ENCODE assay signal across 3 fruit fly cellular contexts in the genomic region with DNA sequence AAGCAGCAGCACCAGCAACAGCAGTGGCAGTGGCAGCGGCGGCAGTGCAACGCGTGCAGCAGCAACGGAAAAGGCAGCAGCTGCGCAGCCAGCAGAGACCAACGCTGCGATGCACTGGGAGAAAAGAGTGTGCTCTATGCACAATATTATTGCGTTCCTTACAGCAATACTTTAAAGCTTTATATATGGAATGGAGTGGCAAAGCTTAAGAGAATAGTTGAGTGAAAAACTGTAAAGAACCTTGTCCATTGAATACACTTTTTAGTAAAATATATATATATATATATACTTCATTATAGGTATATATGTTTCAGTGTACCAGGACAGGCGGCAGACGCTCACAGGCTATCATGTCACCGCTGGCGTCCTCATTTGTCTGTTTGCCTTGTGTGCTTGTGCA.
A peak's percentile ranks its signal among the peaks of the same experiment; 100 is the strongest.
TF ChIP-seq lines count a peak whose summit lies in the region.

No protein-coding gene starts in this region.

TF ChIP-seq in whole organism, embryonic, 481 proteins besides CTCF, POLR2A, EP300 and RAD21 (continued from another document and continues in another):
- TF ChIP-seq HLH4C (GFP tag; IDR thresholded peaks at IDR 0.05; lab: Robert Waterston, UW; ENCODE audit: partially characterized antibody) (no peak), h (optimal IDR thresholded peaks at IDR 0.05; lab: Kevin White, UChicago) (no peak), Drgx (GFP tag; IDR thresholded peaks at IDR 0.05; lab: Robert Waterston, UW) (peak; percentile 57; the same call in 1 of the 2 replicates), CG14965 (GFP tag; optimal IDR thresholded peaks at IDR 0.05; lab: Kevin White, UChicago; ENCODE audit: borderline replicate concordance) (no peak), CG8478 (optimal IDR thresholded peaks at IDR 0.05; lab: Kevin White, UChicago) (no peak), ap (GFP tag; IDR thresholded peaks at IDR 0.05; lab: Robert Waterston, UW) (no peak), Hmx (GFP tag; optimal IDR thresholded peaks at IDR 0.05; lab: Kevin White, UChicago) (no peak), CG3065 (GFP tag; optimal IDR thresholded peaks at IDR 0.05; lab: Kevin White, UChicago) (no peak), fd96Cb (tag; optimal IDR thresholded peaks at IDR 0.05; lab: Kevin White, UChicago) (peak; percentile 4), CG11723 (GFP tag; optimal IDR thresholded peaks at IDR 0.05; lab: Kevin White, UChicago) (no peak), mam (GFP tag; optimal IDR thresholded peaks at IDR 0.05; lab: Kevin White, UChicago) (no peak), bsh (GFP tag; optimal IDR thresholded peaks at IDR 0.05; lab: Kevin White, UChicago) (peak; percentile 63), CG10979 (tag; optimal IDR thresholded peaks at IDR 0.05; lab: Kevin White, UChicago) (peak; percentile 56), nmo (GFP tag; optimal IDR thresholded peaks at IDR 0.05; lab: Kevin White, UChicago) (peak; percentile 34), Jarid2 (GFP tag; optimal IDR thresholded peaks at IDR 0.05; lab: Kevin White, UChicago) (no peak), CG2202 (tag; optimal IDR thresholded peaks at IDR 0.05; lab: Kevin White, UChicago) (peak; percentile 15), sens-2 (GFP tag; IDR thresholded peaks at IDR 0.05; lab: Robert Waterston, UW) (no peak), en (GFP tag; optimal IDR thresholded peaks at IDR 0.05; lab: Kevin White, UChicago) (no peak), Oli (tag; optimal IDR thresholded peaks at IDR 0.05; lab: Kevin White, UChicago) (no peak), CG8359 (GFP tag; optimal IDR thresholded peaks at IDR 0.05; lab: Kevin White, UChicago; ENCODE audit: borderline replicate concordance) (no peak), CG15269 (tag; optimal IDR thresholded peaks at IDR 0.05; lab: Kevin White, UChicago) (no peak), row (GFP tag; IDR thresholded peaks at IDR 0.05; lab: Robert Waterston, UW) (peak; percentile 43; the same call in 1 of the 3 replicates), CG4282 (GFP tag; optimal IDR thresholded peaks at IDR 0.05; lab: Kevin White, UChicago) (no peak), CG2875 (GFP tag; optimal IDR thresholded peaks at IDR 0.05; lab: Kevin White, UChicago) (peak; percentile 37), CG10462 (GFP tag; optimal IDR thresholded peaks at IDR 0.05; lab: Kevin White, UChicago) (no peak), Opbp (GFP tag; IDR thresholded peaks at IDR 0.05; lab: Robert Waterston, UW; ENCODE audit: partially characterized antibody) (no peak), B-H1 (GFP tag; IDR thresholded peaks at IDR 0.05; lab: Robert Waterston, UW) (no peak), Ets97D (GFP tag; optimal IDR thresholded peaks at IDR 0.05; lab: Kevin White, UChicago) (no peak), aop (GFP tag; IDR thresholded peaks at IDR 0.05; lab: Robert Waterston, UW) (no peak), CG1832 (GFP tag; optimal IDR thresholded peaks at IDR 0.05; lab: Kevin White, UChicago) (no peak), CG14860 (GFP tag; IDR thresholded peaks at IDR 0.05; lab: Robert Waterston, UW; ENCODE audit: partially characterized antibody) (no peak), D (optimal IDR thresholded peaks at IDR 0.05; lab: Kevin White, UChicago) (no peak), D (GFP tag; optimal IDR thresholded peaks at IDR 0.05; lab: Kevin White, UChicago) (peak; percentile 25), CG9437 (GFP tag; optimal IDR thresholded peaks at IDR 0.05; lab: Kevin White, UChicago) (no peak), CG2678 (tag; optimal IDR thresholded peaks at IDR 0.05; lab: Kevin White, UChicago) (no peak), CG3847 (GFP tag; IDR thresholded peaks at IDR 0.05; lab: Robert Waterston, UW) (no peak), CG15696 (tag; optimal IDR thresholded peaks at IDR 0.05; lab: Kevin White, UChicago) (peak; percentile 13), CG4404 (GFP tag; IDR thresholded peaks at IDR 0.05; lab: Robert Waterston, UW) (no peak), CG11093 (GFP tag; IDR thresholded peaks at IDR 0.05; lab: Robert Waterston, UW) (0 out of 3 replicates have a peak, but pooled peaks have one; percentile 10), sens (GFP tag; lab: Kevin White, UChicago) (peak; percentile 32), croc (GFP tag; conservative IDR thresholded peaks at IDR 0.05; lab: Robert Waterston, UW) (0 out of 3 replicates have a peak, but pooled peaks have one; percentile 33), CG5245 (GFP tag; optimal IDR thresholded peaks at IDR 0.05; lab: Kevin White, UChicago) (no peak)

TF ChIP-seq in whole organism, prepupa, 60 proteins besides CTCF, POLR2A, EP300 and RAD21 (continued from another document):
- TF ChIP-seq Sox14 (GFP tag; optimal IDR thresholded peaks at IDR 0.05; lab: Kevin White, UChicago) (peak; percentile 33), Eip75B (GFP tag; optimal IDR thresholded peaks at IDR 0.05; lab: Kevin White, UChicago) (peak; percentile 38), spab (GFP tag; optimal IDR thresholded peaks at IDR 0.05; lab: Kevin White, UChicago) (peak; percentile 65), achi (GFP tag; optimal IDR thresholded peaks at IDR 0.05; lab: Kevin White, UChicago) (peak; percentile 72), Sox102F (GFP tag; optimal IDR thresholded peaks at IDR 0.05; lab: Kevin White, UChicago) (no peak), CG8319 (GFP tag; optimal IDR thresholded peaks at IDR 0.05; lab: Kevin White, UChicago) (peak; percentile 21), pdm3 (GFP tag; optimal IDR thresholded peaks at IDR 0.05; lab: Kevin White, UChicago) (peak; percentile 22), CG6276 (GFP tag; optimal IDR thresholded peaks at IDR 0.05; lab: Kevin White, UChicago) (peak; percentile 63), fd85E (GFP tag; optimal IDR thresholded peaks at IDR 0.05; lab: Kevin White, UChicago) (no peak), Smox (GFP tag; optimal IDR thresholded peaks at IDR 0.05; lab: Kevin White, UChicago) (peak; percentile 20), CG3919 (GFP tag; optimal IDR thresholded peaks at IDR 0.05; lab: Kevin White, UChicago) (peak; percentile 72), Eip78C (GFP tag; lab: Kevin White, UChicago) (peak; percentile 83), CG7368 (GFP tag; optimal IDR thresholded peaks at IDR 0.05; lab: Kevin White, UChicago) (peak; percentile 37), CG32006 (GFP tag; optimal IDR thresholded peaks at IDR 0.05; lab: Kevin White, UChicago) (peak; percentile 77), dac (GFP tag; optimal IDR thresholded peaks at IDR 0.05; lab: Kevin White, UChicago) (peak; percentile 4), Met (GFP tag; optimal IDR thresholded peaks at IDR 0.05; lab: Kevin White, UChicago) (peak; percentile 0), CG4318 (GFP tag; optimal IDR thresholded peaks at IDR 0.05; lab: Kevin White, UChicago) (peak; percentile 45), CG34406 (GFP tag; optimal IDR thresholded peaks at IDR 0.05; lab: Kevin White, UChicago) (peak; percentile 68), eg (GFP tag; IDR thresholded peaks at IDR 0.05; lab: Robert Waterston, UW) (0 out of 3 replicates have a peak, but pooled peaks have one; percentile 51), CG3032 (tag; optimal IDR thresholded peaks at IDR 0.05; lab: Kevin White, UChicago) (peak; percentile 77), fkh (GFP tag; optimal IDR thresholded peaks at IDR 0.05; lab: Kevin White, UChicago) (no peak), CG10669 (GFP tag; optimal IDR thresholded peaks at IDR 0.05; lab: Kevin White, UChicago) (peak; percentile 66), CG6792 (GFP tag; optimal IDR thresholded peaks at IDR 0.05; lab: Kevin White, UChicago) (peak; percentile 56), Ets96B (tag; optimal IDR thresholded peaks at IDR 0.05; lab: Kevin White, UChicago) (peak; percentile 77), vri (GFP tag; optimal IDR thresholded peaks at IDR 0.05; lab: Kevin White, UChicago) (no peak), cyc (GFP tag; optimal IDR thresholded peaks at IDR 0.05; lab: Kevin White, UChicago) (no peak), CG6854 (GFP tag; optimal IDR thresholded peaks at IDR 0.05; lab: Kevin White, UChicago) (no peak), Hr38 (GFP tag; optimal IDR thresholded peaks at IDR 0.05; lab: Kevin White, UChicago) (no peak), Lpt (GFP tag; optimal IDR thresholded peaks at IDR 0.05; lab: Kevin White, UChicago) (peak; percentile 17), ss (GFP tag; optimal IDR thresholded peaks at IDR 0.05; lab: Kevin White, UChicago) (peak in 1 of 2 experiments; percentile 74), fd59A (GFP tag; optimal IDR thresholded peaks at IDR 0.05; lab: Kevin White, UChicago) (peak; percentile 41), Gug (GFP tag; IDR thresholded peaks at IDR 0.05; lab: Robert Waterston, UW) (peak; percentile 16; the same call in 1 of the 2 replicates), CG1621 (tag; optimal IDR thresholded peaks at IDR 0.05; lab: Kevin White, UChicago) (peak; percentile 66), svp (GFP tag; lab: Kevin White, UChicago) (peak; percentile 63), CG15336 (GFP tag; IDR thresholded peaks at IDR 0.05; lab: Robert Waterston, UW) (peak; percentile 73), CG10631 (GFP tag; optimal IDR thresholded peaks at IDR 0.05; lab: Kevin White, UChicago) (peak; percentile 79), CG6163 (GFP tag; IDR thresholded peaks at IDR 0.05; lab: Robert Waterston, UW) (peak; percentile 70), CG11762 (GFP tag; optimal IDR thresholded peaks at IDR 0.05; lab: Kevin White, UChicago; ENCODE audit: insufficient read depth) (peak; percentile 18)

TF ChIP-seq in whole organism, wandering third instar larva, 38 proteins besides CTCF, POLR2A, EP300 and RAD21 (continued from another document):
- TF ChIP-seq CG32264 (GFP tag; optimal IDR thresholded peaks at IDR 0.05; lab: Kevin White, UChicago) (no peak), Abd-B (GFP tag; optimal IDR thresholded peaks at IDR 0.05; lab: Kevin White, UChicago) (no peak), sv (GFP tag; optimal IDR thresholded peaks at IDR 0.05; lab: Kevin White, UChicago) (no peak), Rel (GFP tag; optimal IDR thresholded peaks at IDR 0.05; lab: Kevin White, UChicago) (no peak), Rel (tag; optimal IDR thresholded peaks at IDR 0.05; lab: Kevin White, UChicago) (no peak), sage (GFP tag; optimal IDR thresholded peaks at IDR 0.05; lab: Kevin White, UChicago) (no peak), brk (GFP tag; optimal IDR thresholded peaks at IDR 0.05; lab: Kevin White, UChicago) (no peak), OdsH (GFP tag; optimal IDR thresholded peaks at IDR 0.05; lab: Kevin White, UChicago) (no peak), woc (GFP tag; optimal IDR thresholded peaks at IDR 0.05; lab: Kevin White, UChicago) (no peak)
